Worm (Caenorhabditis elegans): ENCODE measurements around the gene hhat-2.

DNA sequence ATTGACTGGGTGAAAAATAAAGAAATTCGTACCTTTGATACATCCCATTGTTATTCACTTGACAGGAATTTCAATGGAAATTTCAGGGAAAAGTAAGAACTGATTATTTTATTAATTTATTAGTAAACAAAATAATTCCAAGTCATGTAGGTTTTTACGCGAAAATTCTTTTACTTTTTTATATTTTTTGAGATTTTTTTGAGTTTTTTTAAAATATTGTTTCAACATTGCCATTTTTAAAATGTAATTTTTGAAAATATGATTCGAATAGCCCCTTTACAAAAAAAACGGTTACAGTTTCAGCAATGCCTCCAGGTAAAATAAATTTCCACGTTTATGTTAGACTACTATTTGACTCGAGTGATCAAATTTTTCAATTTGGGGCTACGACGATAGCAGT lies 32.8 kb upstream of the hhat-2 start, which contains the start of gene Y57G11C.23:
- TF ChIP-seq ceh-88 (GFP tag; IDR thresholded peaks at IDR 0.05) (no peak), irx-1 (tag; optimal IDR thresholded peaks at IDR 0.05) (no peak), ama-1 (optimal IDR thresholded peaks at IDR 0.05) (no peak), skn-1 (tag; optimal IDR thresholded peaks at IDR 0.05) (no peak), mdl-1 (tag; optimal IDR thresholded peaks at IDR 0.05) (no peak), nhr-237 (tag; optimal IDR thresholded peaks at IDR 0.05) (no peak), egl-27 (tag; optimal IDR thresholded peaks at IDR 0.05) (no peak), F16B12.6 (tag; optimal IDR thresholded peaks at IDR 0.05) (no peak), lin-39 (tag; optimal IDR thresholded peaks at IDR 0.05) (no peak), fkh-10 (GFP tag; optimal IDR thresholded peaks at IDR 0.05) (no peak), nhr-12 (tag; optimal IDR thresholded peaks at IDR 0.05) (no peak)
